Worm (Caenorhabditis elegans) whole organism, mixed stage, embryonic: ENCODE measurements around the gene R102.3.
"Not testable (repeated sequence)": the region's sequence is repeated elsewhere in the genome, so short reads cannot be mapped to it uniquely, and the experiment has no call there.

Experiments
- bed-3 ChIP-seq: fragments of 200-800 bp; sonication (Bioruptor generic); optimal IDR thresholded peaks from 3 replicates; lab custom pipeline; 2018; ENCODE audit warnings: mild to moderate bottlenecking, missing genetic modification characterization, moderate library complexity, missing compliant biosample characterization
- blmp-1 ChIP-seq: fragments of 150-350 bp; optimal IDR thresholded peaks from 2 replicates; lab custom pipeline; 2014; ENCODE audit warnings: missing biosample characterization, missing genetic modification characterization
- ceh-39 ChIP-seq: fragments of 150-350 bp; optimal IDR thresholded peaks from 2 replicates; lab custom pipeline; 2014; ENCODE audit warnings: missing biosample characterization, missing genetic modification characterization
- ceh-83 ChIP-seq: fragments of 200-800 bp; sonication (Bioruptor generic); optimal IDR thresholded peaks from 2 replicates; lab custom pipeline; 2018; ENCODE audit warnings: mild to moderate bottlenecking, missing genetic modification characterization, missing compliant biosample characterization
- ces-1 ChIP-seq: fragments of 150-350 bp; optimal IDR thresholded peaks from 2 replicates; lab custom pipeline; 2014; ENCODE audit warnings: missing biosample characterization, missing genetic modification reagents, missing genetic modification characterization
- elt-1 ChIP-seq: sonication (generic microtip); optimal IDR thresholded peaks from 2 replicates; lab custom pipeline; 2017; ENCODE audit warnings: missing genetic modification characterization, mild to moderate bottlenecking, missing compliant biosample characterization, antibody characterized with exemption, moderate library complexity, borderline replicate concordance; ENCODE audit not compliant: insufficient read depth
- elt-3 ChIP-seq: fragments of 150-350 bp; optimal IDR thresholded peaks from 2 replicates; lab custom pipeline; 2014; ENCODE audit warnings: missing biosample characterization, missing genetic modification characterization
- flh-1 ChIP-seq: fragments of 200-800 bp; sonication (Bioruptor generic); optimal IDR thresholded peaks from 2 replicates; lab custom pipeline; 2018; ENCODE audit warnings: mild to moderate bottlenecking, missing genetic modification characterization, moderate library complexity, missing compliant biosample characterization
- ham-2 ChIP-seq: fragments of 200-800 bp; sonication (Bioruptor generic); optimal IDR thresholded peaks from 2 replicates; lab custom pipeline; 2018; ENCODE audit warnings: mild to moderate bottlenecking, missing genetic modification characterization, missing compliant biosample characterization
- hlh-1 ChIP-seq: fragments of 150-350 bp; optimal IDR thresholded peaks from 2 replicates; lab custom pipeline; 2014; ENCODE audit warnings: missing biosample characterization, missing genetic modification reagents, missing genetic modification characterization
- lin-13 ChIP-seq: fragments of 150-350 bp; optimal IDR thresholded peaks from 2 replicates; lab custom pipeline; 2014; ENCODE audit warnings: missing biosample characterization, missing genetic modification characterization
- lin-32 ChIP-seq: fragments of 200-800 bp; sonication (Bioruptor generic); optimal IDR thresholded peaks from 2 replicates; lab custom pipeline; 2018; ENCODE audit warnings: mild to moderate bottlenecking, missing genetic modification characterization, missing compliant biosample characterization
- lsy-2 ChIP-seq: fragments of 150-350 bp; optimal IDR thresholded peaks from 2 replicates; lab custom pipeline; 2014; ENCODE audit warnings: missing biosample characterization, missing genetic modification characterization
- mab-5 ChIP-seq: fragments of 150-350 bp; optimal IDR thresholded peaks from 2 replicates; lab custom pipeline; 2014; ENCODE audit warnings: missing biosample characterization, missing genetic modification characterization
- mep-1 ChIP-seq: fragments of 150-350 bp; optimal IDR thresholded peaks from 2 replicates; lab custom pipeline; 2017; ENCODE audit warnings: missing biosample characterization, missing genetic modification reagents, missing genetic modification characterization, inconsistent platforms
- mls-2 ChIP-seq: sonication (generic microtip); optimal IDR thresholded peaks from 2 replicates; lab custom pipeline; 2016; ENCODE audit warnings: mild to moderate bottlenecking, missing genetic modification characterization, moderate library complexity, missing compliant biosample characterization
- nhr-237 ChIP-seq: fragments of 150-350 bp; optimal IDR thresholded peaks from 2 replicates; lab custom pipeline; 2014; ENCODE audit warnings: missing biosample characterization, missing genetic modification characterization
- nhr-28 ChIP-seq: fragments of 150-350 bp; optimal IDR thresholded peaks from 2 replicates; lab custom pipeline; 2014; ENCODE audit warnings: missing biosample characterization, missing genetic modification characterization
- nhr-76 ChIP-seq: sonication (generic microtip); optimal IDR thresholded peaks from 2 replicates; lab custom pipeline; 2017; ENCODE audit warnings: missing biosample characterization, missing genetic modification characterization
- pha-4 ChIP-seq: fragments of 150-350 bp; optimal IDR thresholded peaks from 2 replicates; lab custom pipeline; 2018; ENCODE audit warnings: missing biosample characterization, missing genetic modification reagents, missing genetic modification characterization
- sem-2 ChIP-seq: fragments of 200-800 bp; sonication (Bioruptor generic); optimal IDR thresholded peaks from 2 replicates; lab custom pipeline; 2018; ENCODE audit warnings: mild to moderate bottlenecking, missing genetic modification characterization, missing compliant biosample characterization
- snpc-4 ChIP-seq: fragments of 150-350 bp; optimal IDR thresholded peaks from 2 replicates; lab custom pipeline; 2014; ENCODE audit warnings: missing biosample characterization, missing genetic modification characterization
- sptf-1 ChIP-seq: sonication (generic microtip); optimal IDR thresholded peaks from 2 replicates; lab custom pipeline; 2017; ENCODE audit warnings: mild to moderate bottlenecking, missing genetic modification characterization, moderate library complexity, missing compliant biosample characterization
- tbx-8 ChIP-seq: fragments of 200-800 bp; sonication (Bioruptor generic); optimal IDR thresholded peaks from 2 replicates; lab custom pipeline; 2018; ENCODE audit warnings: mild to moderate bottlenecking, missing genetic modification characterization, moderate library complexity, missing compliant biosample characterization
- unc-120 ChIP-seq: sonication (generic microtip); optimal IDR thresholded peaks from 2 replicates; lab custom pipeline; 2017; ENCODE audit warnings: missing genetic modification characterization, missing compliant biosample characterization; ENCODE audit not compliant: poor library complexity, severe bottlenecking
- unc-39 ChIP-seq: fragments of 150-350 bp; optimal IDR thresholded peaks from 2 replicates; lab custom pipeline; 2014; ENCODE audit warnings: missing biosample characterization, missing genetic modification characterization
- unc-62 ChIP-seq: fragments of 150-350 bp; optimal IDR thresholded peaks from 2 replicates; lab custom pipeline; 2014; ENCODE audit warnings: missing biosample characterization, missing genetic modification reagents, missing genetic modification characterization
- zip-8 ChIP-seq: fragments of 150-350 bp; optimal IDR thresholded peaks from 2 replicates; lab custom pipeline; 2014; ENCODE audit warnings: missing biosample characterization, missing genetic modification characterization

R102.3 gene

ce11 chrIV:10682155-10682749 is 7.1 kb upstream of the R102.3 start, which contains the start of gene fmo-2:
Gene fmo-2, plus strand, starts transcription at chrIV:10682524.
- TF ChIP-seq hlh-1 (tag; lab: Kevin White, UChicago) (no peak), lin-13 (tag; lab: Kevin White, UChicago) (no peak), ham-2 (GFP tag; lab: Kevin White, UChicago) (no peak), snpc-4 (tag; lab: Kevin White, UChicago) (no peak), lsy-2 (no peak), ceh-83 (no peak), unc-39 (tag; lab: Kevin White, UChicago) (no peak)

- TF ChIP-seq nhr-28 (tag; lab: Kevin White, UChicago), result no peak
- peak; percentile 16 for TF ChIP-seq unc-120
Observed at ce11 chrIV:10685758-10686157, 3.6 kb upstream of the R102.3 start, which contains the start of the genes K08C7.6 and R102.1. Gene K08C7.6, minus strand, starts transcription at chrIV:10685858. Gene R102.1, plus strand, starts transcription at chrIV:10686048.

DNA sequence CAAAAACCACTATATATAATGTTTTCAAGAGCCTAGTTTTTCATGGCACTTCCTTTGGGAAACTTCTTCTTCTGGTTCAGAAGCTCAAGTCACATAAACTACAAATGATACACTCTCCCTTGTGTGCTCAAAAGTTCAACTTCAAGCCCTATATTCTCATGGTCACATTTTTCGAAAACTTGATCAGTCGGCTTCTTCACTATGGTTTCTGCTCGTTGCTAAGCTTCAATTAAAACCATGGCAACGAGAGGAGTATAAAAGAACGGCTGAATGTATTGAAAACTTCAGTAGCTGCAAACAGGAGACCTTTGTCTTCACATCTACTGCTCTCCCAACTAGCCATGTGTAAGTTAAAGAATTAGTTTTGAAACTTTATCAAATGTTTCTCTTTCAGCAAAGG is 2.0 kb upstream of the R102.3 start, which contains the start of gene R102.2:
Gene R102.2, plus strand, starts transcription at position 301 of the 400 bp plus-strand sequence.
- not testable (repeated sequence) for TF ChIP-seq lin-13, nhr-28, blmp-1 (tag; lab: Kevin White, UChicago)

DNA sequence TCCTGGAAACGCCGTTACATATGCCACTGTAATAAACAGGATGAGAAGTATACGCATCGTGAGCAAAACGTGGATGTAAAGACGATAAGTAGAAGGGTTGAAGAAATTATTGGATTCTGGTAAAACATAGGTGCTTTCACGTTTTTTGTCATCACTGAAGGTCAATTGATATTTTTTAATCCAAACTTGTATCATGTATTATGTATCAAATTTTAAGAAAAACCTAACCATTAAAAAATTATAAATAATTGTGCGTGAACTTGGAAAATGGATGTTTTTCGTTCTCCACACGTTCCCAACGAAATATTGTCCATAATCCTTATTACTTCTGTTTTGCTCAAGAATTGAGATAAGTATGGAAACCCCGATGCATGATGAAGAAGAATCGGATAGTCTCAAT is 822 bp downstream of the R102.3 start, which contains the start of gene R102.8:
Gene R102.8, minus strand, starts transcription at position 101 of the 400 bp plus-strand sequence.
- TF ChIP-seq zip-8 (no peak), ham-2 (GFP tag; lab: Kevin White, UChicago) (no peak), mep-1 (no peak), mab-5 (tag; lab: Kevin White, UChicago) (no peak), tbx-8 (no peak), elt-3 (no peak), ces-1 (no peak), nhr-237 (tag; lab: Kevin White, UChicago) (no peak), flh-1 (GFP tag; lab: Kevin White, UChicago) (no peak), ceh-39 (no peak), blmp-1 (tag; lab: Kevin White, UChicago) (no peak), unc-62 (GFP tag; lab: Kevin White, UChicago) (no peak), snpc-4 (tag; lab: Kevin White, UChicago) (no peak), lin-13 (tag; lab: Kevin White, UChicago) (no peak), bed-3 (GFP tag; lab: Kevin White, UChicago) (no peak), sem-2 (no peak), nhr-28 (tag; lab: Kevin White, UChicago) (no peak)
- TF ChIP-seq, all 35 proteins: peak for 0

- no peak for TF ChIP-seq elt-3
- no peak for TF ChIP-seq tbx-8
- TF ChIP-seq nhr-76 (tag; lab: Kevin White, UChicago), result no peak
- TF ChIP-seq mls-2, result no peak
- TF ChIP-seq ham-2 (GFP tag; lab: Kevin White, UChicago), result no peak
- no peak for TF ChIP-seq sptf-1 (tag; lab: Kevin White, UChicago)
- no peak for TF ChIP-seq elt-1
- TF ChIP-seq zip-8, result no peak
- TF ChIP-seq snpc-4 (tag; lab: Kevin White, UChicago), result no peak
- TF ChIP-seq lin-32 (GFP tag; lab: Kevin White, UChicago), result no peak
- TF ChIP-seq pha-4 (tag; lab: Kevin White, UChicago), result no peak
Observed at ce11 chrIV:10695203-10695602, 5.9 kb downstream of the R102.3 start, which contains the start of gene R102.4. Gene R102.4, minus strand, starts transcription at chrIV:10695303.
